Worm (Caenorhabditis elegans) whole organism, young adult: ENCODE data around the gene rrc-1.

Experiments used
- B0261.1 ChIP-seq: sonication (generic microtip); optimal IDR thresholded peaks from 2 replicates; lab custom pipeline; 2016; ENCODE audit warnings: mild to moderate bottlenecking, missing genetic modification characterization, moderate library complexity, missing compliant biosample characterization
- T07F8.4 ChIP-seq: sonication (generic microtip); optimal IDR thresholded peaks from 2 replicates; lab custom pipeline; 2016; ENCODE audit warnings: mild to moderate bottlenecking, missing genetic modification characterization, moderate library complexity, missing compliant biosample characterization
- mes-4 ChIP-seq: sonication (generic microtip); optimal IDR thresholded peaks from 2 replicates; lab custom pipeline; 2016; ENCODE audit warnings: missing genotype, missing genetic modification characterization, missing compliant biosample characterization
- nhr-90 ChIP-seq: sonication (generic microtip); optimal IDR thresholded peaks from 2 replicates; lab custom pipeline; 2016; ENCODE audit warnings: missing genotype, mild to moderate bottlenecking, missing genetic modification characterization, missing compliant biosample characterization
- pha-4 ChIP-seq: fragments of 150-350 bp; sonication (generic microtip); optimal IDR thresholded peaks from 2 replicates; lab custom pipeline; 2014; ENCODE audit warnings: missing biosample characterization, missing genetic modification reagents, missing genetic modification characterization
- sea-2 ChIP-seq: fragments of 200-800 bp; sonication (Bioruptor generic); IDR thresholded peaks from 2 replicates; pipeline ENCODE4 v1.3.6; 2022; ENCODE audit warnings: missing genetic modification characterization, missing compliant biosample characterization
- tbx-9 ChIP-seq: sonication (generic microtip); optimal IDR thresholded peaks from 2 replicates; lab custom pipeline; 2016; ENCODE audit warnings: borderline replicate concordance, missing genetic modification characterization, inconsistent platforms, missing compliant biosample characterization

DNA sequence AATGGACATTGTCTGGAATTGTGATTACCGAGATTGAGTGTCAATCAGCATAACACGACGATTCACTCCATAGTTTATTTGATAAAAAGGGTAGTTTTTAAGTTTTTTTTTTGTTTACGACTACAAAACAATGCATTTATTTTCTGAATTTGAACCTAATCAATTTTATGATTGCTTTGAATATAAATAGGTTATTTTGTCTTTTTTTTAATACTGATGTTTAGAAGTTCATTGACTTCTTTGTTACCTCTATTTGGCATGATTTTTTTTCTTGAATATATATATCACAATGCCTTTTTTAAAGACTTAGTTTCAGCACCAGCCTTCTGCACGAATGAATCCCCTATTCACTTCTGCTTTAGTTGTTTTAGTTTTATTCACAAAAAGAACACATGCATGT, 38.4 kb upstream of the rrc-1 start, which contains the start of gene R07B1.13:
- TF ChIP-seq pha-4 (tag; lab: Kevin White, UChicago): no peak
- TF ChIP-seq nhr-90 (tag; lab: Kevin White, UChicago): no peak
- no peak for TF ChIP-seq sea-2 (GFP tag; lab: Robert Waterston, UW)
- no peak for TF ChIP-seq T07F8.4 (tag; lab: Kevin White, UChicago)
- TF ChIP-seq tbx-9: no peak
- no peak for TF ChIP-seq B0261.1 (tag; lab: Kevin White, UChicago)
- TF ChIP-seq mes-4 (tag; lab: Kevin White, UChicago): no peak
